Worm (Caenorhabditis elegans): Measurements from ENCODE around the gene T26E4.3.

The T26E4.3 gene

DNA sequence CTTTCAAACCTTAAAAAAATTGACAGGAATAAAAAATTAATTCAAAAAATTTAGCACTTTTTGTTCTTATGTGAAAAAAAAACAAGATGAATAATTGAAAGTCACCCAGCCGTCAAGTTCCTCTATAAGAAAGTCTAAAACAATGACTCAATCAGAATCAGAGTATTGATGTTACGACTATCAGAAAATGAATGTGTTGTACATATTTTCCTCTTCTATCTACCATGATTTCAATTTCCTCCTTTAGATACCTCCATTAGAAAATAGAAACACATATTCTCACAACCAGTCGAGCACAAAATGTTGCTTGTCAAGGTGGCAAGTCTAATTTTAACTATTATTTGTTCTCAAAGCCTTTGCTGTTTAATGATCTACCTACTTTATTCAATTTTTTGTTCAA lies 37.4 kb downstream of the T26E4.3 start, which contains the start of gene srbc-48:
Gene srbc-48, plus strand, starts transcription at position 301 of the 400 bp plus-strand sequence.
- TF ChIP-seq nhr-77 (tag; optimal IDR thresholded peaks at IDR 0.05): no peak

DNA sequence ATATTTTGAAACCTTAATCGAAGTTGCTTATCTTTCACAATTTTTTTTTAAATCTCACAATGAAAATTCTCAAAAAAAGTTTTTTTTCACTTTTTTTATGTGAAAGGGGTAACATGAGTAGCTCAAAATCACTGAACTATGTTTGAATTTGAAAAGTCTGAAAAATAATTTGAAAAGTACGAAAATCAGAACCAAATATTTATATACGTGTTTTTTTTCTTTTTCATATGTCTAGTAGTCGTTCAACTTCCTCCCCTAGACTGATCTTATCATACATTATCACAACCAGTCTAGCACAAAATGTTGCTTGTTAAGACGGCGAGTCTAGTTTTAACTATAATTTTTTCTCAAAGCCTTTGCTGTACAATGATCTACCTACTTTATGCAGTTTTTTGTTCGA lies 38.8 kb downstream of the T26E4.3 start, which contains the start of gene srbc-49:
Gene srbc-49, plus strand, starts transcription at position 301 of the 400 bp plus-strand sequence.
- TF ChIP-seq ZK546.5 (tag; optimal IDR thresholded peaks at IDR 0.05) (no peak), ceh-16 (tag; optimal IDR thresholded peaks at IDR 0.05) (no peak), ceh-28 (tag; optimal IDR thresholded peaks at IDR 0.05) (no peak), unc-62 (GFP tag; optimal IDR thresholded peaks at IDR 0.05) (no peak), aly-2 (tag; optimal IDR thresholded peaks at IDR 0.05) (no peak), lin-39 (tag; optimal IDR thresholded peaks at IDR 0.05) (no peak), nhr-23 (tag; optimal IDR thresholded peaks at IDR 0.05) (no peak), nhr-28 (tag; optimal IDR thresholded peaks at IDR 0.05) (no peak)

ce11 chrV:15824866-15825265 lies 42.3 kb downstream of the T26E4.3 start, which contains the start of gene srbc-50:
TSS of gene srbc-50 (minus strand) at chrV:15824966.
- TF ChIP-seq ceh-9 (tag; optimal IDR thresholded peaks at IDR 0.05) (no peak), ceh-82 (tag; optimal IDR thresholded peaks at IDR 0.05) (no peak), aly-2 (tag; optimal IDR thresholded peaks at IDR 0.05) (no peak), R02D3.7 (tag; optimal IDR thresholded peaks at IDR 0.05) (no peak), fkh-10 (GFP tag; optimal IDR thresholded peaks at IDR 0.05) (no peak), zag-1 (tag; optimal IDR thresholded peaks at IDR 0.05) (no peak)

DNA sequence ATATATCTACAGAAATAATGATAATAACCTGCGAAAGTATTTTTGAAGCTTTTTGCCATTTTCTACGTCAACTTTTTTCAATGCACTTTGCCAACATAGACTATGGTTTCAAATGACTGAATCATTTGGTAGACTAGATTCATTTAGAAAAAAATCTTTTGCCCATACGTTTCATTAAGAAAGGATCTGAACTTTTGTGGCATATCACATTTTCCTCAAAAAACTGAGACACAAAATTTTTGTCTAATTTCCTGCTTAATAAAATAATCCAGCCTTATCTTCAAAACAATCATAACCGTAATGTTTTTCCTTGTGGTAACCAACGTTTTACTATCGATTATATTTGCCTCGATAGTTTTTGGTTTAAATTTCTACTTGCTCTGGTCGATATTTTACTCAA lies 43.5 kb downstream of the T26E4.3 start, which contains the start of gene srbc-51:
Gene srbc-51, plus strand, starts transcription at position 301 of the 400 bp plus-strand sequence.
- no peak for TF ChIP-seq hmg-11 (tag; optimal IDR thresholded peaks at IDR 0.05)
- TF ChIP-seq tbx-2 (tag; optimal IDR thresholded peaks at IDR 0.05): no peak
- TF ChIP-seq fkh-2 (tag; optimal IDR thresholded peaks at IDR 0.05): no peak
- TF ChIP-seq R02D3.7 (tag; optimal IDR thresholded peaks at IDR 0.05): no peak
- TF ChIP-seq nhr-11 (tag; optimal IDR thresholded peaks at IDR 0.05): no peak
- TF ChIP-seq daf-12 (tag; optimal IDR thresholded peaks at IDR 0.05): no peak
- TF ChIP-seq ceh-82 (tag; optimal IDR thresholded peaks at IDR 0.05): no peak
- TF ChIP-seq nhr-43 (tag; optimal IDR thresholded peaks at IDR 0.05; ENCODE audit: poor library complexity, severe bottlenecking): no peak
- TF ChIP-seq elt-3 (tag; optimal IDR thresholded peaks at IDR 0.05): no peak

DNA sequence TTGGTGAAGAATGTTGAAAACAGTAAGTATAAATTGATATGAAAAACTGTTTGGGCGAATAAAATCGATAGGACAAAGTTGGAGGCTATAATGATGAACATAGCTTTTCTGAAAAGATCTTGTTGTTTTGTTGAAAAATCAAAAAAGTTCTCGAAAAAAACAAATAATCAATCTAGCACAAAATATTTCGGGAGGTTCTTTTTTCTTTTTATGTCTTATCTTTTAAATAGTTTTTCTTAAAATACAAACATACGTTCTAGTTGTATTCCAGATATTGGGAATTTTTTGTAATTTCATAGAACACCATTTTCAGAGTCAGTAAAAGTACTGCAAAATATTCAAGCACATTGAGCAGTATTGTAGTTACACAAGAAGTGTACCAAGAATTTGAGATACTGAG lies 47.3 kb downstream of the T26E4.3 start, which contains the start of gene srbc-55:
Gene srbc-55, minus strand, starts transcription at position 101 of the 400 bp plus-strand sequence.
- TF ChIP-seq ztf-11 (tag; optimal IDR thresholded peaks at IDR 0.05) (no peak), nhr-25 (tag; optimal IDR thresholded peaks at IDR 0.05) (no peak), ama-1 (optimal IDR thresholded peaks at IDR 0.05) (no peak), ztf-4 (tag; optimal IDR thresholded peaks at IDR 0.05) (no peak), nhr-11 (tag; optimal IDR thresholded peaks at IDR 0.05) (no peak), nhr-76 (tag; optimal IDR thresholded peaks at IDR 0.05) (no peak), mdl-1 (tag; optimal IDR thresholded peaks at IDR 0.05) (no peak), daf-12 (tag; optimal IDR thresholded peaks at IDR 0.05) (no peak), elt-3 (tag; optimal IDR thresholded peaks at IDR 0.05) (no peak), nhr-237 (tag; optimal IDR thresholded peaks at IDR 0.05) (no peak), eor-1 (tag; optimal IDR thresholded peaks at IDR 0.05) (no peak), nhr-77 (tag; optimal IDR thresholded peaks at IDR 0.05) (no peak), nhr-23 (tag; optimal IDR thresholded peaks at IDR 0.05) (no peak), zag-1 (tag; optimal IDR thresholded peaks at IDR 0.05) (no peak), tbx-2 (tag; optimal IDR thresholded peaks at IDR 0.05) (no peak), elt-2 (tag; optimal IDR thresholded peaks at IDR 0.05) (no peak), ceh-82 (tag; optimal IDR thresholded peaks at IDR 0.05) (no peak)

- TF ChIP-seq nhr-28 (tag; optimal IDR thresholded peaks at IDR 0.05) (no peak), egl-27 (tag; optimal IDR thresholded peaks at IDR 0.05) (no peak), nhr-76 (tag; optimal IDR thresholded peaks at IDR 0.05) (no peak), ceh-16 (tag; optimal IDR thresholded peaks at IDR 0.05) (no peak), snpc-4 (tag; optimal IDR thresholded peaks at IDR 0.05) (no peak), nhr-23 (tag; optimal IDR thresholded peaks at IDR 0.05) (no peak)
Measured at ce11 chrV:15831586-15831985, 49.0 kb downstream of the T26E4.3 start, which contains the start of gene srbc-56. TSS of gene srbc-56 (minus strand) at chrV:15831686.

Data from whole organism, L3 larva.